Fruit fly (Drosophila melanogaster) whole organism, adult: ENCODE data around the gene CG17186.

Experiments used
- CG5204 ChIP-seq: fragments of 200-800 bp; sonication (Bioruptor generic); optimal IDR thresholded peaks from 2 replicates; lab custom pipeline; 2016; ENCODE audit warnings: missing biosample characterization, missing genetic modification characterization
- pad ChIP-seq: fragments of 200-800 bp; sonication (Bioruptor generic); optimal IDR thresholded peaks from 3 replicates; lab custom pipeline; 2017; ENCODE audit warnings: missing biosample characterization, missing genetic modification characterization, mild to moderate bottlenecking, moderate library complexity, missing genetic modification reagents

DNA sequence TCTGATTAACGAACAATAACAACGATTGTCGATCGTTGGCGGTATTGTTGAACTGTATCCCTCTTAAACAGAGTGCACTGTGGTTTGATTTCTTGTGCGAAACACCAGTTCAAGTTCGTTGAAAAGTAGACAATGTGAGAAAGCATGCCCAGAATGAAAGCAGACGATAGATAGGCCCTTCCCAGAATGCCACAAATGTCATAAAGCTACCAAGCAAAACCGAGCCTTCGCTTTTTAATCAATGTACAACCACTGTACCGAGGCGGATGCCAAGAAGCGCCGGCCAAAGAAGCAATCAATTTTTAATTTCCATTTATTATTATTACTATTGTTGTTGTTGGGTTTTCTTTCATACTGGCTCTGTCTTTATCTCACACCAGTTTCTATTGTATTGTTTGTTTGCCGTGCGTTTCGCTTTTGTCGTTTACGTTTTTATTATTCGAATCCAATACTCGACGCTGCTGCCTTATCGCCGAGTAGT is 31.6 kb upstream of the CG17186 start:
- TF ChIP-seq pad (GFP tag; lab: Kevin White, UChicago) (peak; percentile 14), CG5204 (GFP tag; lab: Kevin White, UChicago) (no peak)
